Fruit fly (Drosophila melanogaster) whole organism, pupa: Measurements from ENCODE around the gene Hpf1.

Experiments used
- CG10348 ChIP-seq: fragments of 200-800 bp; sonication (Bioruptor generic); IDR thresholded peaks from 2 replicates; pipeline ENCODE4 v1.3.6; 2022; ENCODE audit warnings: missing biosample characterization, missing genetic modification characterization
- CG12605 ChIP-seq: fragments of 200-800 bp; sonication (Bioruptor generic); IDR thresholded peaks from 2 replicates; pipeline ENCODE4 v1.3.6; 2022; ENCODE audit warnings: missing biosample characterization, missing genetic modification characterization
- CG13204 ChIP-seq: fragments of 200-800 bp; sonication (Bioruptor generic); optimal IDR thresholded peaks from 2 replicates; lab custom pipeline; 2018; ENCODE audit warnings: missing biosample characterization, mild to moderate bottlenecking, missing genetic modification characterization, moderate library complexity
- CG14655 ChIP-seq: fragments of 200-800 bp; sonication (Bioruptor generic); optimal IDR thresholded peaks from 3 replicates; lab custom pipeline; 2017; ENCODE audit warnings: mild to moderate bottlenecking, missing biosample characterization, missing genetic modification reagents, missing genetic modification characterization
- CG15710 ChIP-seq: fragments of 200-800 bp; sonication (Bioruptor generic); optimal IDR thresholded peaks from 2 replicates; lab custom pipeline; 2018; ENCODE audit warnings: missing biosample characterization, mild to moderate bottlenecking, missing genetic modification characterization, moderate library complexity
- CG17806 ChIP-seq: fragments of 200-800 bp; sonication (Bioruptor generic); optimal IDR thresholded peaks from 2 replicates; lab custom pipeline; 2018; ENCODE audit warnings: missing biosample characterization, mild to moderate bottlenecking, missing genetic modification characterization, moderate library complexity
- CG32121 ChIP-seq: fragments of 200-800 bp; sonication (Bioruptor generic); IDR thresholded peaks from 2 replicates; pipeline ENCODE4 v1.3.6; 2022; ENCODE audit warnings: missing biosample characterization, missing genetic modification characterization
- CG34367 ChIP-seq: fragments of 200-800 bp; sonication (Bioruptor generic); optimal IDR thresholded peaks from 2 replicates; lab custom pipeline; 2018; ENCODE audit warnings: missing biosample characterization, mild to moderate bottlenecking, missing genetic modification characterization
- CG4496 ChIP-seq: fragments of 200-800 bp; sonication (Bioruptor generic); IDR thresholded peaks from 3 replicates; pipeline ENCODE4 v1.3.6; 2022; ENCODE audit warnings: missing biosample characterization, missing genetic modification characterization
- CG8159 ChIP-seq: fragments of 200-800 bp; sonication (Bioruptor generic); optimal IDR thresholded peaks from 3 replicates; lab custom pipeline; 2018; ENCODE audit warnings: missing biosample characterization, mild to moderate bottlenecking, missing genetic modification characterization, moderate library complexity
- CG8301 ChIP-seq: fragments of 200-800 bp; sonication (Bioruptor generic); optimal IDR thresholded peaks from 2 replicates; lab custom pipeline; 2018; ENCODE audit warnings: missing biosample characterization, mild to moderate bottlenecking, missing genetic modification characterization
- CG9948 ChIP-seq: fragments of 200-800 bp; sonication (Bioruptor generic); optimal IDR thresholded peaks from 2 replicates; lab custom pipeline; 2018; ENCODE audit warnings: missing biosample characterization, mild to moderate bottlenecking, missing genetic modification characterization, moderate library complexity
- D1 ChIP-seq: fragments of 200-800 bp; sonication (Bioruptor generic); optimal IDR thresholded peaks from 2 replicates; lab custom pipeline; 2018; ENCODE audit warnings: missing biosample characterization, mild to moderate bottlenecking, missing genetic modification characterization, moderate library complexity
- EcR ChIP-seq: fragments of 200-800 bp; sonication (Bioruptor generic); optimal IDR thresholded peaks from 3 replicates; lab custom pipeline; 2019; ENCODE audit warnings: missing biosample characterization, missing genetic modification characterization, mild to moderate bottlenecking, moderate library complexity, missing genetic modification reagents
- Ets98B ChIP-seq: fragments of 200-800 bp; sonication (Bioruptor generic); IDR thresholded peaks from 2 replicates; pipeline ENCODE4 v1.3.6; 2022; ENCODE audit warnings: missing biosample characterization, missing genetic modification characterization
- Pif1A ChIP-seq: fragments of 200-800 bp; sonication (Bioruptor generic); optimal IDR thresholded peaks from 3 replicates; lab custom pipeline; 2016; ENCODE audit warnings: missing biosample characterization, missing genetic modification characterization
- Pif1B ChIP-seq: fragments of 200-800 bp; sonication (Bioruptor generic); optimal IDR thresholded peaks from 3 replicates; lab custom pipeline; 2016; ENCODE audit warnings: missing biosample characterization, missing genetic modification characterization
- Snoo ChIP-seq: fragments of 200-800 bp; sonication (Bioruptor generic); optimal IDR thresholded peaks from 3 replicates; lab custom pipeline; 2017; ENCODE audit warnings: missing biosample characterization, mild to moderate bottlenecking, missing genetic modification characterization, inconsistent platforms
- fd96Ca ChIP-seq: fragments of 200-800 bp; sonication (Bioruptor generic); IDR thresholded peaks from 3 replicates; pipeline ENCODE4 v1.3.6; 2022; ENCODE audit warnings: missing biosample characterization, missing genetic modification characterization
- gl ChIP-seq: fragments of 200-800 bp; sonication (Bioruptor generic); optimal IDR thresholded peaks from 2 replicates; lab custom pipeline; 2018; ENCODE audit warnings: missing biosample characterization, mild to moderate bottlenecking, missing genetic modification characterization
- rn ChIP-seq: fragments of 200-800 bp; sonication (Bioruptor generic); IDR thresholded peaks from 2 replicates; pipeline ENCODE4 v1.3.6; 2022; ENCODE audit warnings: missing biosample characterization, missing genetic modification characterization

Hpf1 gene

DNA sequence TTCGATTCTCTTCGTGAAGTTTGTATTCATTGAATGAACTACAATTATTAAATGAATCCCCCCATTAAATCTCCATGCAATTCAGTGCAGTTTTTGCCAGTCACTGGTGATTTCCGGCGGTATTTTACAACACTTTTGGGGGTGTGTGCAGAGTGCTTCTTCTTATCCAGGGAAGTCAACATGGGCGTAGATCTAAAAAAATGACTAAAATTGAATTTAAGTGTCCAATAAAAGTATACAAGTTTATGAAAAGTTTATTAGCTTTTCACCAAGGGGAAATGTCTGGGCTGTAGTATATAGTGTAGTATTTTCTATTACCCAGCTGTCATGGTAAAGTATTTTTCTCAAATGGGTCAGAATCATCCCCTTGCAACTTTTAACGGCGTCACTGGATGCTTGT, at the start of gene Hpf1:
TSS of gene Hpf1 (plus strand) at position 383 of the 400 bp plus-strand sequence.
- TF ChIP-seq CG4496 (GFP tag; lab: Robert Waterston, UW) (peak; percentile 99), Pif1A (peak; percentile 99), CG14655 (peak; percentile 99), gl (tag; lab: Kevin White, UChicago) (peak; percentile 98), CG8301 (tag; lab: Kevin White, UChicago) (peak; percentile 99), CG32121 (GFP tag; lab: Robert Waterston, UW) (peak; percentile 99), Pif1B (GFP tag; lab: Kevin White, UChicago) (peak; percentile 99), CG17806 (tag; lab: Kevin White, UChicago) (peak; percentile 99), CG13204 (GFP tag; lab: Kevin White, UChicago) (peak; percentile 92), Snoo (tag; lab: Kevin White, UChicago) (peak; percentile 99), rn (peak; percentile 96), CG9948 (tag; lab: Kevin White, UChicago) (peak; percentile 99), CG34367 (peak; percentile 99), CG10348 (GFP tag; lab: Robert Waterston, UW) (peak; percentile 97), CG12605 (GFP tag; lab: Robert Waterston, UW) (peak; percentile 98), EcR (peak; percentile 63), CG8159 (tag; lab: Kevin White, UChicago) (peak; percentile 99), fd96Ca (GFP tag; lab: Robert Waterston, UW) (peak; percentile 99), CG15710 (peak; percentile 99), D1 (tag; lab: Kevin White, UChicago) (no peak), Ets98B (GFP tag; lab: Robert Waterston, UW) (peak; percentile 98)
- TF ChIP-seq, all 21 proteins: peak for 20

DNA sequence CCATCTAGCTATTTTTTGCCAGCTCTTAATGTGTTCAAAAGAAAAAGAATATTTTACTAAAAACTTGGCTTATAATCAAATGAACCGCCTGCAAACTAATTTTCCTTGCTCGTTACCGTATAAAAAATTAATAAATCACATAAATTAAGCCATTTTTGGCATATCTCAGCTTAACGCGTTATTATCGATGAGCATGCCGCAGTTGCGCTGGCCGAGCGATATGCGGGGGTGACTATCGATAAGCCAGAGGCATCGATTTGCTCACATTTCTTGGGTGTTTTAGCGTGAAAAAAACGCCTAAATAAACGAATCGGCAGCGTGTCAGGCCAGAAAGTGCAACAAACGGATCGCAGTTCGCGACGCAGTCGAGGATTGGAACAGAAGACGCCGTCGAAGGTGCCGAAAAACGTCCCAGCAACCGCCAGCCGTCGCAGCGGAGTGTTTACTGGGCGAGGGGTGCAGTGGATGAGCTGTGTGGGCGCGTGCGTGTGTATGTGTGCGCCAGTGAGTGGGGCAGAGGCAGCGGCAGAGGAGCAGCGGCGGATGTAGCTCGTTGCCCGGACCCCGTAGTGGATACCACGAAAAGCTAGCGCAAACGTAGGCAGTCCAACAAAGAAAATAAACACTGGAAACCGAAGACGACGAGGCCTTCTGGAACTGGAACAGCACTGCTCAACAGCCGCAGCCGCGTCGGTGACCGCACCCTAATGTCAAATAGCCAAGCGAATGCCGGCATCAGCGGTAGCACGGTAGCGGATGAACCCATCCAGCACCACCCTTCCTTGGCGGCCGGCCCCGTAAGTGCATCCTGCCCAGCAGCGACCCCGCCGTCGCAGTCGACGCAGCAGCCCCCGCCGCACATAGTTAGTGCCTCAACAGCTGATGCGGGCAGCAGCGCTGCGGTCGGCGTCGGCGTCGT, 49.1 kb upstream of the Hpf1 start, which contains the start of the genes Sym and Madm:
TSS of gene Sym (minus strand) at position 199 of the 919 bp plus-strand sequence.
TSS of gene Madm (plus strand) at position 233 of the 919 bp plus-strand sequence.
- TF ChIP-seq fd96Ca (GFP tag; lab: Robert Waterston, UW) (no peak), CG34367 (no peak), CG8159 (tag; lab: Kevin White, UChicago) (no peak)

DNA sequence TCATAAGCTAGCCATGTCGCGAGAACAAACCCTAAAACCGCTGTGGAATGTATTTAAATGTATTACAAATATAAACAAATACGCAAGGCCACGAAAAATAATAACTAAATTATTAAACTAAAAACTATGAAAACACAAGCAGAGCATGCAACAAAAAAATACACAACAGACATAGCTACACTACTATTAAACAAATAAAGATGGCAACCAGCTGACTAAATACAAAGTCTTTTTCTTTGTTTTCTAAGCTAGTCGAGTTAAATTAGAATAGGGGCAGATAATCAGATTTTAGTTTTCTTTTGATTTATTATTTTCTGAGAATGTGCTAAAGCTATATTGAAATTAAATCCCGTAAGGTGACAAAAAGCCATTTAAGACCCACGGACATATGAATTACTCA, 45.0 kb upstream of the Hpf1 start:
- no peak for TF ChIP-seq Pif1A
- TF ChIP-seq fd96Ca (GFP tag; lab: Robert Waterston, UW): no peak

DNA sequence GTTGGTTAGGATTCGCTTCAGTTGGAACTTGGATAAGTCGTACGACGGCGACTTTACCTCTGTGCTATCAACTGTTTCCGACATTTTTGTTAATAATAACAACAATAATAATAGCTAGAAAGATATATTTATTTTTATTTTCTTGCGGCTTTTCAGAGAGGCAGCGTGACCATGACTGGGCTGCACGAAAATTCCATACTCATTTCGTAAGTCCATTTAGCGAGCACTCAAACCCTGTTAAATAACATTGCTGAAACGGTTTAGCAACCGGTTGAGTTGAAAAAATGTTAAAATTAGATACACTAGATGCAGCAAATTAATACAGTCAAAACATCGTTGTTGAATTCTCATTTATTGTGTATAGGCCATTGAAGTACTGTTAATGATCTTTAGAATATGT, 37.1 kb upstream of the Hpf1 start, which contains the start of gene Dcps:
TSS of gene Dcps (minus strand) at position 181 of the 400 bp plus-strand sequence.
- TF ChIP-seq Pif1B (GFP tag; lab: Kevin White, UChicago) (no peak), rn (no peak), fd96Ca (GFP tag; lab: Robert Waterston, UW) (no peak), CG10348 (GFP tag; lab: Robert Waterston, UW) (no peak), CG17806 (tag; lab: Kevin White, UChicago) (no peak), CG13204 (GFP tag; lab: Kevin White, UChicago) (no peak), CG15710 (no peak), CG12605 (GFP tag; lab: Robert Waterston, UW) (no peak), CG4496 (GFP tag; lab: Robert Waterston, UW) (no peak), Snoo (tag; lab: Kevin White, UChicago) (no peak), EcR (no peak), gl (tag; lab: Kevin White, UChicago) (no peak), Pif1A (no peak), CG32121 (GFP tag; lab: Robert Waterston, UW) (no peak), CG9948 (tag; lab: Kevin White, UChicago) (no peak), CG8159 (tag; lab: Kevin White, UChicago) (no peak), Ets98B (GFP tag; lab: Robert Waterston, UW) (no peak)

DNA sequence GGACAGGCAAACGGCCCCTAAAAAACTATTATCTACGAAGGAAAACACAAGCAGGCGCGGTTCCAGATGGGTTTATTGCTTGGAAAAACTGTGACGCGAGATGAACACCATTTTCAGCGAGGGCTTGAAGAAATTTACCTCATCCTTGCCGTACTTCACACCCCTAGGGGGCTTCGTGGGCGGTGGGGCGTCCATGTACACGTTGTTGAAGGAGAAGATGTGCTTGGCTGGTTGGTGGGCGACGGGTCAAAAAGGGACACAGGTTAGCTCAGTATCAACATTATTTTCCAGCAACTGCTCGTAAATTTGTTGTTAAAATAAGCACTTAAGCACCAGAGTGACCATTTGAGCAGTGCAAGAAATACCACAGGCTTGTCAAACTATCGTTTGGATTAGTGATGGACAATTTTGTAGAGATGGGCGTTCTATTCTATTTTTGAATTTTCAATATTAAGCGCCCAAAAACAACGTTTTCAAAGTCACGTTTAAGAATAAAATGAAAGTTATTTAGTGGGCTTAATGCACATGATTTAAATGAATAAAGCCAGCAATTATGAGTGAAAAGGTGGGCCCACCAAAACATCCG, 33.0 kb upstream of the Hpf1 start, which contains the start of gene Sec8:
TSS of gene Sec8 (minus strand) at position 374 of the 586 bp plus-strand sequence.
- 0 out of 3 replicates have a peak, but pooled peaks have one; percentile 33 for TF ChIP-seq CG4496 (GFP tag; lab: Robert Waterston, UW)
- TF ChIP-seq EcR: no peak
- 0 out of 3 replicates have a peak, but pooled peaks have one; percentile 33 for TF ChIP-seq fd96Ca (GFP tag; lab: Robert Waterston, UW)

DNA sequence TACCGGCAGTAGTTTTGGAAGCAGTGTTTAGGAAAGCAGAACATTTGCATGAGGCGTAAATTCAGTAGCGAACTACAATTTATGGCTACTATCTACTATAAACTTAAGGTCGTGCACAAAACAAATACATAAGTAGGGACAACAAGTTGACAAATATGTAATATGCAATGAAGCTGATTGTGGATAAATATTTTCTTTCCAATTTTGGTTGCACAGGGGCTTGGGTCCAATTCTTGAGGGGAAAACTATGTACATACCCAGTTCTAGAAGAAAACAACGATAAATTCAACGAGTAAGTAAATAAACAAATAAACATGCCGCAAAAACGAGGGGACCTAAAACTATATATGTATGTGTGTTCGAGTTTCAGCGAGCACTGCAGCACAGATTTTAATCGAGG, 30.7 kb upstream of the Hpf1 start:
- TF ChIP-seq Ets98B (GFP tag; lab: Robert Waterston, UW) (no peak), CG4496 (GFP tag; lab: Robert Waterston, UW) (no peak), CG34367 (no peak), fd96Ca (GFP tag; lab: Robert Waterston, UW) (no peak), CG13204 (GFP tag; lab: Kevin White, UChicago) (no peak), CG15710 (no peak), Snoo (tag; lab: Kevin White, UChicago) (no peak), EcR (no peak), CG9948 (tag; lab: Kevin White, UChicago) (no peak), CG12605 (GFP tag; lab: Robert Waterston, UW) (no peak), Pif1A (no peak)
